Worm (Caenorhabditis elegans) whole organism, L4 larva: ENCODE measurements around the gene fos-1.
A peak's percentile ranks its signal among the peaks of the same experiment; 100 is the strongest.

Experiments
- F37D6.2 ChIP-seq: sonication (generic microtip); optimal IDR thresholded peaks from 2 replicates; lab custom pipeline; 2016; ENCODE audit warnings: mild to moderate bottlenecking, missing genetic modification characterization, missing compliant biosample characterization
- T20F7.1 ChIP-seq: fragments of 200-800 bp; sonication (Bioruptor generic); optimal IDR thresholded peaks from 2 replicates; lab custom pipeline; 2018; ENCODE audit warnings: mild to moderate bottlenecking, missing genetic modification characterization, missing compliant biosample characterization
- T26A8.4 ChIP-seq: fragments of 200-800 bp; sonication (Bioruptor generic); IDR thresholded peaks from 2 replicates; pipeline ENCODE4 v1.3.6; 2022; ENCODE audit warnings: missing genetic modification characterization, missing compliant biosample characterization
- Y105C5A.15 ChIP-seq: fragments of 200-800 bp; sonication (Bioruptor generic); IDR thresholded peaks from 2 replicates; pipeline ENCODE4 v1.3.6; 2022; ENCODE audit warnings: missing genetic modification characterization, missing compliant biosample characterization
- Y48G9A.11 ChIP-seq: fragments of 200-800 bp; sonication (Bioruptor generic); IDR thresholded peaks from 2 replicates; pipeline ENCODE4 v1.3.6; 2022; ENCODE audit warnings: missing genetic modification reagents, missing genetic modification characterization, missing compliant biosample characterization
- ZK337.2 ChIP-seq: fragments of 200-800 bp; sonication (Bioruptor generic); IDR thresholded peaks from 2 replicates; pipeline ENCODE4 v1.3.6; 2022; ENCODE audit warnings: missing genetic modification reagents, missing genetic modification characterization, missing compliant biosample characterization
- aha-1 ChIP-seq: fragments of 150-350 bp; peaks from one replicate; lab custom pipeline; 2014; ENCODE audit warnings: missing biosample characterization, missing genetic modification characterization
- aly-2 ChIP-seq: sonication (generic microtip); optimal IDR thresholded peaks from 2 replicates; lab custom pipeline; 2018; ENCODE audit warnings: missing biosample characterization, missing genetic modification characterization
- ama-1 ChIP-seq: fragments of 150-350 bp; optimal IDR thresholded peaks from 2 replicates; lab custom pipeline; 2014; ENCODE audit warnings: inconsistent platforms, mixed read lengths
- ceh-20 ChIP-seq: fragments of 200-800 bp; sonication (Bioruptor generic); IDR thresholded peaks from 2 replicates; pipeline ENCODE4 v1.3.6; 2022; ENCODE audit warnings: missing genetic modification reagents, missing genetic modification characterization, missing compliant biosample characterization
- ctbp-1 ChIP-seq: fragments of 200-800 bp; sonication (Bioruptor generic); IDR thresholded peaks from 2 replicates; pipeline ENCODE4 v1.3.6; 2022; ENCODE audit warnings: missing genetic modification reagents, missing genetic modification characterization, missing compliant biosample characterization
- daf-16 ChIP-seq, 3 experiments: sonication (generic microtip); optimal IDR thresholded peaks; 2 replicates each; lab custom pipeline; 2016 to 2017; ENCODE audit warnings: missing genetic modification characterization in 3 of 3, missing genetic modification reagents in 3 of 3, mild to moderate bottlenecking in 2 of 3, missing compliant biosample characterization in 2 of 3, missing biosample characterization in 1 of 3, moderate library complexity in 1 of 3
- dmd-6 ChIP-seq: fragments of 200-800 bp; sonication (Bioruptor generic); IDR thresholded peaks from 2 replicates; pipeline ENCODE4 v1.3.6; 2022; ENCODE audit warnings: missing genetic modification reagents, missing genetic modification characterization, missing compliant biosample characterization
- dmd-9 ChIP-seq: fragments of 200-800 bp; sonication (Bioruptor generic); IDR thresholded peaks from 2 replicates; pipeline ENCODE4 v1.3.6; 2022; ENCODE audit warnings: missing genetic modification reagents, missing genetic modification characterization, missing compliant biosample characterization
- dpl-1 ChIP-seq: fragments of 150-350 bp; optimal IDR thresholded peaks from 2 replicates; lab custom pipeline; 2014; ENCODE audit warnings: missing biosample characterization, missing genetic modification reagents, missing genetic modification characterization
- duxl-1 ChIP-seq: sonication (generic microtip); optimal IDR thresholded peaks from 2 replicates; lab custom pipeline; 2016; ENCODE audit warnings: mild to moderate bottlenecking, missing genetic modification characterization, moderate library complexity, missing compliant biosample characterization; ENCODE audit not compliant: poor library complexity
- dve-1 ChIP-seq: sonication (generic microtip); optimal IDR thresholded peaks from 2 replicates; lab custom pipeline; 2017; ENCODE audit warnings: antibody characterized with exemption, mild to moderate bottlenecking, missing genetic modification characterization, missing compliant biosample characterization; ENCODE audit not compliant: insufficient read depth
- egl-43 ChIP-seq: fragments of 200-800 bp; sonication (Bioruptor generic); IDR thresholded peaks from 2 replicates; pipeline ENCODE4 v1.3.6; 2022; ENCODE audit warnings: missing genetic modification reagents, missing genetic modification characterization, missing compliant biosample characterization
- fos-1 ChIP-seq: fragments of 150-350 bp; optimal IDR thresholded peaks from 2 replicates; lab custom pipeline; 2014; ENCODE audit warnings: missing biosample characterization, missing genetic modification characterization
- hif-1 ChIP-seq, 2 experiments: sonication (generic microtip); optimal IDR thresholded peaks; 2 replicates each; lab custom pipeline; 2016 to 2017; ENCODE audit warnings: missing compliant biosample characterization in 2 of 2, missing genetic modification characterization in 2 of 2, missing genetic modification reagents in 2 of 2, missing genotype in 2 of 2, mild to moderate bottlenecking in 1 of 2
- hlh-30 ChIP-seq: sonication (generic microtip); optimal IDR thresholded peaks from 2 replicates; lab custom pipeline; 2017; ENCODE audit warnings: antibody characterized with exemption, mild to moderate bottlenecking, missing genetic modification characterization, missing compliant biosample characterization; ENCODE audit not compliant: insufficient read depth
- hmg-1.1 ChIP-seq: fragments of 200-800 bp; sonication (Bioruptor generic); IDR thresholded peaks from 2 replicates; pipeline ENCODE4 v1.3.6; 2022; ENCODE audit warnings: missing genetic modification reagents, missing genetic modification characterization, missing compliant biosample characterization
- jun-1 ChIP-seq: fragments of 150-350 bp; optimal IDR thresholded peaks from 2 replicates; lab custom pipeline; 2014; ENCODE audit warnings: missing biosample characterization, missing genetic modification reagents, missing genetic modification characterization
- lin-38 ChIP-seq: fragments of 200-800 bp; sonication (Bioruptor generic); IDR thresholded peaks from 2 replicates; pipeline ENCODE4 v1.3.6; 2022; ENCODE audit warnings: missing genetic modification reagents, missing genetic modification characterization, missing compliant biosample characterization
- lsy-2 ChIP-seq, 2 experiments: fragments of 150-350 bp in 1 of 2; sonication (generic microtip) in 1 of 2; optimal IDR thresholded peaks; 2 replicates each; lab custom pipeline; 2014 to 2017; ENCODE audit warnings: missing biosample characterization in 2 of 2, missing genetic modification characterization in 2 of 2
- madf-9 ChIP-seq: fragments of 200-800 bp; sonication (Bioruptor generic); conservative IDR thresholded peaks from 2 replicates; pipeline ENCODE4 v1.3.6; 2022; ENCODE audit warnings: missing genetic modification reagents, missing genetic modification characterization, missing compliant biosample characterization
- mdl-1 ChIP-seq, 2 experiments: fragments of 150-350 bp in 1 of 2; sonication (generic microtip) in 1 of 2; optimal IDR thresholded peaks; 2 replicates each; lab custom pipeline; 2014 to 2017; ENCODE audit warnings: missing biosample characterization in 2 of 2, missing genetic modification characterization in 2 of 2
- mep-1 ChIP-seq: fragments of 150-350 bp; sonication (generic microtip); optimal IDR thresholded peaks from 3 replicates; lab custom pipeline; 2014; ENCODE audit warnings: missing biosample characterization, missing genetic modification characterization
- mes-2 ChIP-seq: sonication (generic microtip); optimal IDR thresholded peaks from 2 replicates; lab custom pipeline; 2016; ENCODE audit warnings: missing genotype, mild to moderate bottlenecking, missing genetic modification characterization, missing compliant biosample characterization; ENCODE audit not compliant: poor library complexity, severe bottlenecking
- nhr-102 ChIP-seq: sonication (generic microtip); optimal IDR thresholded peaks from 2 replicates; lab custom pipeline; 2016; ENCODE audit warnings: mild to moderate bottlenecking, missing genetic modification characterization, moderate library complexity, missing compliant biosample characterization
- nhr-11 ChIP-seq: fragments of 150-350 bp; optimal IDR thresholded peaks from 2 replicates; lab custom pipeline; 2014; ENCODE audit warnings: missing biosample characterization, missing genetic modification characterization
- nhr-28 ChIP-seq: fragments of 150-350 bp; optimal IDR thresholded peaks from 2 replicates; lab custom pipeline; 2014; ENCODE audit warnings: missing biosample characterization, missing genetic modification characterization
- nhr-41 ChIP-seq: fragments of 200-800 bp; sonication (Bioruptor generic); IDR thresholded peaks from 2 replicates; pipeline ENCODE4 v1.3.6; 2022; ENCODE audit warnings: missing genetic modification reagents, missing genetic modification characterization, missing compliant biosample characterization
- nhr-48 ChIP-seq: sonication (generic microtip); optimal IDR thresholded peaks from 2 replicates; lab custom pipeline; 2016; ENCODE audit warnings: mild to moderate bottlenecking, missing genetic modification characterization, missing compliant biosample characterization
- sdz-12 ChIP-seq: fragments of 200-800 bp; sonication (Bioruptor generic); optimal IDR thresholded peaks from 2 replicates; lab custom pipeline; 2018; ENCODE audit warnings: mild to moderate bottlenecking, missing genetic modification characterization, missing compliant biosample characterization
- set-16 ChIP-seq: fragments of 200-800 bp; sonication (Bioruptor generic); IDR thresholded peaks from 2 replicates; pipeline ENCODE4 v1.3.6; 2022; ENCODE audit warnings: missing genetic modification reagents, missing genetic modification characterization, missing compliant biosample characterization
- skn-1 ChIP-seq: fragments of 150-350 bp; optimal IDR thresholded peaks from 2 replicates; lab custom pipeline; 2014; ENCODE audit warnings: missing biosample characterization, missing genetic modification characterization
- snpc-1.2 ChIP-seq: fragments of 200-800 bp; sonication (Bioruptor generic); IDR thresholded peaks from 2 replicates; pipeline ENCODE4 v1.3.6; 2022; ENCODE audit warnings: missing genetic modification reagents, missing genetic modification characterization, missing compliant biosample characterization
- spr-1 ChIP-seq: sonication (generic microtip); optimal IDR thresholded peaks from 2 replicates; lab custom pipeline; 2016; ENCODE audit warnings: mild to moderate bottlenecking, missing genetic modification characterization, missing compliant biosample characterization
- tra-1 ChIP-seq: fragments of 200-800 bp; sonication (Bioruptor generic); IDR thresholded peaks from 2 replicates; pipeline ENCODE4 v1.3.6; 2022; ENCODE audit warnings: missing genetic modification reagents, missing genetic modification characterization, missing compliant biosample characterization
- unc-130 ChIP-seq: sonication (generic microtip); optimal IDR thresholded peaks from 2 replicates; lab custom pipeline; 2016; ENCODE audit warnings: missing genetic modification reagents, missing genetic modification characterization, missing compliant biosample characterization
- unc-62 ChIP-seq, 3 experiments: fragments of 150-350 bp in 1 of 3; sonication (generic microtip); optimal IDR thresholded peaks in 2 of 3; peaks in 1 of 3; 1 replicate in 1 of 3; 2 replicates in 2 of 3; lab custom pipeline; 2014 to 2017; ENCODE audit warnings: missing biosample characterization in 3 of 3, missing genetic modification characterization in 3 of 3, missing genetic modification reagents in 3 of 3, missing genotype in 1 of 3
- zfp-2 ChIP-seq: sonication (generic microtip); optimal IDR thresholded peaks from 2 replicates; lab custom pipeline; 2016; ENCODE audit warnings: mild to moderate bottlenecking, missing genetic modification characterization, missing compliant biosample characterization
- ztf-7 ChIP-seq: fragments of 150-350 bp; optimal IDR thresholded peaks from 2 replicates; lab custom pipeline; 2014; ENCODE audit warnings: missing biosample characterization, missing genetic modification characterization

Gene fos-1

DNA sequence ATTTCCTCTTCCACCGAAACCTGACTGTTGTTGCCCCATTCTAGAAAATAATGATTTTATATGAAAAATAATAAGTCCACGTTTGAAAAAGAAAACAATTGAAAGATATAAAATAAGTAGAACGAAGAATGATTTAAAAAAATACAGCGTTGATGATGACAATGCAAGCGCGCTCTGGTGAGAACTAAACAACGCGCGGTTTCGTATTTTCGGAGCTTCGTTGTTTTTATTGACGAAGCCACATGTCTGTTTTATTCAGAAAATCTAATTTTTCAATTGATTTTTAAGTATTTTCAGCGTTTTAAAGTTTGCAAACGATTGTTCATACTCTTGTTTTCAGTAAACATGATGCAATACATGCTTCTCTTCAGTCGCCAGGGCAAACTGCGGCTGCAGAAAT is 14.2 kb downstream of the fos-1 start, which contains the start of the genes rpt-2 and aps-1 (continued):
- no peak for TF ChIP-seq aly-2 (tag; lab: Kevin White, UChicago)

DNA sequence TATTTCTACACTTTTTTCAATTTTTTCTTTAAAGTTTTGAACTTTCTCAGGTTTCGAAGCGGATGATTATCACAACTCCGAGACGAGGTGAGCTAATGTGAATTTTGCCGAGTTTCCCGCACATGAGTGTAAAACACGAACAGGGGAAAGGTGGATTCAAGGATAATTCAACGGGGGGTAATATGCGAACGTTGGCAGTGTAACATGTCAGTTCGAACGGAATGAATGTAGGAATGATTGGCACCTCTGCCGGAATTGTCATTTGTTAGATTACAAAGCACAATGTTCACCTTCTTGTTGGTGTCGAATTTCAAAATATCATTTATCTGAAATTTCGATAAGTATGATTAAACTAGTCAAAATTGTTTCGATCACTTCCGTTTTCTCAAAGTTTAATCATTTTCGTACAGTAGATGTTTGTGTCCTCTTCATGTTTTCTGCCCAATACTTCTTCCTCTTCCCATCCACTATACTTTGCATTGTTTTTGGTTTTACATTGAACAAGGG is 15.6 kb downstream of the fos-1 start, which contains the start of gene picc-1:
Gene picc-1 (plus strand): TSS at position 51 of the 507 bp plus-strand sequence.
- TF ChIP-seq T26A8.4 (GFP tag; lab: Robert Waterston, UW) (0 out of 2 replicates have a peak, but pooled peaks have one; percentile 27), mep-1 (tag; lab: Kevin White, UChicago) (peak; percentile 72), dmd-9 (GFP tag; lab: Robert Waterston, UW) (0 out of 2 replicates have a peak, but pooled peaks have one; percentile 38), spr-1 (no peak), Y48G9A.11 (GFP tag; lab: Robert Waterston, UW) (peak; percentile 69), zfp-2 (tag; lab: Kevin White, UChicago) (no peak), T20F7.1 (peak; percentile 24), egl-43 (GFP tag; lab: Robert Waterston, UW) (peak; percentile 31; the same call in 1 of the 2 replicates), snpc-1.2 (GFP tag; lab: Robert Waterston, UW) (0 out of 2 replicates have a peak, but pooled peaks have one; percentile 36), dpl-1 (GFP tag; lab: Kevin White, UChicago) (no peak), jun-1 (tag; lab: Kevin White, UChicago) (no peak), unc-130 (GFP tag; lab: Kevin White, UChicago) (no peak), duxl-1 (tag; lab: Kevin White, UChicago) (peak; percentile 64), lin-38 (GFP tag; lab: Robert Waterston, UW) (peak; percentile 63), ama-1 (lab: Kevin White, UChicago) (peak; percentile 89), ceh-20 (GFP tag; lab: Robert Waterston, UW) (no peak), dve-1 (peak; percentile 21), aha-1 (tag; lab: Kevin White, UChicago) (peak; percentile 96), ZK337.2 (no peak), mes-2 (tag; lab: Kevin White, UChicago) (peak; percentile 38), nhr-48 (tag; lab: Kevin White, UChicago) (peak; percentile 47), nhr-102 (peak; percentile 69), lsy-2 (tag; optimal IDR thresholded peaks at IDR 0.05; lab: Kevin White, UChicago) (peak in 1 of 2 experiments; percentile 11), skn-1 (tag; lab: Kevin White, UChicago) (no peak)

DNA sequence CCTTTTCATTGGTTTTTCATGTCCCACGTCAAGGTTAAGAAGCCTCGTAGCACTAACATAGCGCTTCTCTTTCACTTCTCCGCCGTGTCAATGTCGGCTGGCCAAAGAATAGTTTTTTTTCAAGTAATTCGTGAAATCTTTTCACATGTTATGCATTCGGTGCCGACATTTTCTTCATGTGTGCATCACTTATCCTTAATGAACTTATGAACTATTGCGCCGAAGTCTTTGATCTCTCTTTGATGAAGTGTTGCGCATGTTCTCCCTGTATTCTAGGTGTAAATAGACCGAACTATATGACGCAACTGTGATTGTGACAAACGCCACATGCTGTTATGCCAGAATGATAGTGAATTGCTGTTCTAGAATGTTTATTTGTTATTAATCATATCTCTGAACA is 18.7 kb downstream of the fos-1 start:
- no peak for TF ChIP-seq daf-16 (GFP tag; optimal IDR thresholded peaks at IDR 0.05; lab: Kevin White, UChicago)
- TF ChIP-seq daf-16 (tag; optimal IDR thresholded peaks at IDR 0.05; lab: Kevin White, UChicago), result no peak
- TF ChIP-seq hlh-30 (tag; lab: Kevin White, UChicago), result peak; percentile 30
- TF ChIP-seq nhr-48 (tag; lab: Kevin White, UChicago), result peak; percentile 12

DNA sequence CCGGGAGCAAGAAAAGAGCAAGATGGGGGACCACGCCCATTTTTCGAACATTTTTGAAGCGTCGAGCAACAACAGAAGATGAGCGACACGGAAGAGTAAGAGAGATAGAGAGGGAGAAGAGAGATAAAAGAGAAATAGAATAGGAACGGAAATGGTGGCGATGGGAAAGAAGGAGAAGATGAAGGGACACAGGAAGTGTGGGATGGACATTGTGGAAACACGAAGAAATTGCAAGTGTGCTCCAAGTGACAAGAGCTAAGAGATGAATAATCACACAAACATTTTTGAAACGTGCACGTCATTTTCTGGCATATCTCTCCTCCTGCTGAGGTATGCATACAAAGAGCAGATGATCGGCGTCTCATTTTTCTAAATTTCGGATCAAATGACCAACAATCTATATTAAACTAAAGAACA is 27.2 kb downstream of the fos-1 start:
- no peak for TF ChIP-seq nhr-41 (GFP tag; lab: Robert Waterston, UW)
- TF ChIP-seq dmd-6 (GFP tag; lab: Robert Waterston, UW), result 0 out of 2 replicates have a peak, but pooled peaks have one; percentile 8
- 0 out of 2 replicates have a peak, but pooled peaks have one; percentile 16 for TF ChIP-seq hmg-1.1 (GFP tag; lab: Robert Waterston, UW)
- TF ChIP-seq ztf-7 (tag; lab: Kevin White, UChicago), result no peak
- TF ChIP-seq hlh-30 (tag; lab: Kevin White, UChicago), result peak; percentile 40
- TF ChIP-seq nhr-28 (tag; lab: Kevin White, UChicago), result peak; percentile 11
- no peak for TF ChIP-seq F37D6.2 (tag; lab: Kevin White, UChicago)
- 0 out of 2 replicates have a peak, but pooled peaks have one; percentile 65 for TF ChIP-seq ctbp-1 (GFP tag; lab: Robert Waterston, UW)
- no peak for TF ChIP-seq set-16
- TF ChIP-seq sdz-12, result no peak
- TF ChIP-seq mdl-1 (tag; optimal IDR thresholded peaks at IDR 0.05; lab: Kevin White, UChicago), result peak in 1 of 2 experiments; percentile 23
- TF ChIP-seq madf-9 (GFP tag; lab: Robert Waterston, UW), result no peak
- TF ChIP-seq fos-1 (tag; lab: Kevin White, UChicago), result no peak
- TF ChIP-seq hif-1 (tag; optimal IDR thresholded peaks at IDR 0.05; lab: Kevin White, UChicago), result peak in 1 of 2 experiments; percentile 70
- peak; percentile 50 for TF ChIP-seq nhr-11 (tag; lab: Kevin White, UChicago)
- no peak for TF ChIP-seq Y105C5A.15 (GFP tag; lab: Robert Waterston, UW)
- peak in 1 of 2 experiments; percentile 99 for TF ChIP-seq unc-62 (GFP tag; optimal IDR thresholded peaks at IDR 0.05 in 1 of 2; lab: Kevin White, UChicago)
- no peak for TF ChIP-seq unc-62 (tag; optimal IDR thresholded peaks at IDR 0.05; lab: Kevin White, UChicago)
- no peak for TF ChIP-seq tra-1 (GFP tag; lab: Robert Waterston, UW)
- no peak for TF ChIP-seq lin-38 (GFP tag; lab: Robert Waterston, UW)
